Fruit fly (Drosophila melanogaster) whole organism, embryonic: ENCODE results near the gene CG7715.

Experiments used
- Ada2b ChIP-seq: fragments of 200-800 bp; sonication (Bioruptor generic); IDR thresholded peaks from 2 replicates; pipeline ENCODE4 v1.3.6; 2022; ENCODE audit warnings: missing biosample characterization, missing genetic modification characterization
- CG10543 ChIP-seq: fragments of 200-800 bp; sonication (Bioruptor generic); optimal IDR thresholded peaks from 3 replicates; lab custom pipeline; 2017; ENCODE audit warnings: missing biosample characterization, mild to moderate bottlenecking, missing genetic modification characterization, moderate library complexity
- CG11398 ChIP-seq: fragments of 200-800 bp; sonication (Bioruptor generic); optimal IDR thresholded peaks from 2 replicates; lab custom pipeline; 2016; ENCODE audit warnings: missing biosample characterization, missing genetic modification characterization
- CG1233 ChIP-seq: fragments of 200-800 bp; sonication (Bioruptor generic); optimal IDR thresholded peaks from 4 replicates; lab custom pipeline; 2018; ENCODE audit warnings: missing biosample characterization, mild to moderate bottlenecking, missing genetic modification characterization
- CG13624 ChIP-seq: fragments of 200-800 bp; sonication (Bioruptor generic); optimal IDR thresholded peaks from 2 replicates; lab custom pipeline; 2016; ENCODE audit warnings: missing biosample characterization, missing genetic modification characterization
- CG15011 ChIP-seq: fragments of 200-800 bp; sonication (Bioruptor generic); optimal IDR thresholded peaks from 3 replicates; lab custom pipeline; 2018; ENCODE audit warnings: missing biosample characterization, mild to moderate bottlenecking, missing genetic modification characterization
- CG1602 ChIP-seq: fragments of 200-800 bp; sonication (Bioruptor generic); optimal IDR thresholded peaks from 3 replicates; lab custom pipeline; 2016; ENCODE audit warnings: missing biosample characterization, missing genetic modification characterization
- CG1792 ChIP-seq: fragments of 200-800 bp; sonication (Bioruptor generic); optimal IDR thresholded peaks from 2 replicates; lab custom pipeline; 2016; ENCODE audit warnings: missing biosample characterization, missing genetic modification characterization
- CG18476 ChIP-seq: fragments of 200-800 bp; sonication (Bioruptor generic); optimal IDR thresholded peaks from 2 replicates; lab custom pipeline; 2016; ENCODE audit warnings: missing biosample characterization, mild to moderate bottlenecking, missing genetic modification characterization
- CG18599 ChIP-seq: fragments of 200-800 bp; sonication (Bioruptor generic); optimal IDR thresholded peaks from 3 replicates; lab custom pipeline; 2017; ENCODE audit warnings: missing biosample characterization, missing genetic modification characterization, mild to moderate bottlenecking, moderate library complexity, missing genetic modification reagents
- CG30020 ChIP-seq: fragments of 200-800 bp; optimal IDR thresholded peaks from 2 replicates; lab custom pipeline; 2019; ENCODE audit warnings: missing biosample characterization, mild to moderate bottlenecking, missing genetic modification characterization, moderate library complexity
- CG32767 ChIP-seq: fragments of 200-800 bp; sonication (Bioruptor generic); IDR thresholded peaks from 2 replicates; pipeline ENCODE4 v1.3.6; 2022; ENCODE audit warnings: missing biosample characterization, missing genetic modification characterization
- CG3407 ChIP-seq: fragments of 200-800 bp; sonication (Bioruptor generic); optimal IDR thresholded peaks from 2 replicates; lab custom pipeline; 2018; ENCODE audit warnings: missing biosample characterization, mild to moderate bottlenecking, missing genetic modification characterization
- CG4617 ChIP-seq: fragments of 200-800 bp; sonication (Bioruptor generic); optimal IDR thresholded peaks from 3 replicates; lab custom pipeline; 2016; ENCODE audit warnings: missing biosample characterization, missing genetic modification characterization, borderline replicate concordance
- CG4854 ChIP-seq: fragments of 200-800 bp; sonication (Bioruptor generic); optimal IDR thresholded peaks from 2 replicates; lab custom pipeline; 2016; ENCODE audit warnings: missing biosample characterization, missing genetic modification characterization, inconsistent platforms
- CG5180 ChIP-seq: fragments of 200-800 bp; sonication (Bioruptor generic); optimal IDR thresholded peaks from 3 replicates; lab custom pipeline; 2017; ENCODE audit warnings: missing biosample characterization, missing genetic modification characterization, mild to moderate bottlenecking, moderate library complexity, missing genetic modification reagents
- CG5245 ChIP-seq: fragments of 200-800 bp; sonication (Bioruptor generic); optimal IDR thresholded peaks from 3 replicates; lab custom pipeline; 2016; ENCODE audit warnings: missing biosample characterization, missing genetic modification characterization
- CG7928 ChIP-seq: fragments of 200-800 bp; sonication (Bioruptor generic); optimal IDR thresholded peaks from 2 replicates; lab custom pipeline; 2017; ENCODE audit warnings: missing biosample characterization, mild to moderate bottlenecking, missing genetic modification characterization
- Dbx ChIP-seq: fragments of 200-800 bp; sonication (Bioruptor generic); IDR thresholded peaks from 3 replicates; pipeline ENCODE4 v1.3.6; 2022; ENCODE audit warnings: missing biosample characterization, missing genetic modification characterization
- Dll ChIP-seq: fragments of 200-800 bp; sonication (Bioruptor generic); IDR thresholded peaks from 4 replicates; pipeline ENCODE4 v1.3.6; 2022; ENCODE audit warnings: missing biosample characterization, missing genetic modification characterization; ENCODE audit not compliant: partially characterized antibody
- Eip74EF ChIP-seq, 2 experiments: fragments of 200-800 bp in 1 of 2; fragments of >200 bp in 1 of 2; sonication (Bioruptor generic) in 1 of 2; optimal IDR thresholded peaks; 2 replicates each; lab custom pipeline; 2017 to 2019; ENCODE audit warnings: missing biosample characterization in 2 of 2, missing genetic modification characterization in 2 of 2, mild to moderate bottlenecking in 1 of 2, moderate library complexity in 1 of 2
- Ets97D ChIP-seq: fragments of 200-800 bp; sonication (Bioruptor generic); optimal IDR thresholded peaks from 3 replicates; lab custom pipeline; 2016; ENCODE audit warnings: missing biosample characterization, missing genetic modification characterization
- H15 ChIP-seq: fragments of 200-800 bp; sonication (Bioruptor generic); IDR thresholded peaks from 3 replicates; pipeline ENCODE4 v1.3.6; 2022; ENCODE audit warnings: missing biosample characterization, missing genetic modification characterization
- HLH3B ChIP-seq: fragments of 200-800 bp; sonication (Bioruptor generic); IDR thresholded peaks from 2 replicates; pipeline ENCODE4 v1.3.6; 2022; ENCODE audit warnings: missing biosample characterization, missing genetic modification characterization
- Med ChIP-seq: fragments of 200-800 bp; sonication (Bioruptor generic); peaks from one replicate; lab custom pipeline; 2016; ENCODE audit warnings: missing biosample characterization, missing genetic modification characterization, mild to moderate bottlenecking, inconsistent platforms, moderate library complexity
- YL-1 ChIP-seq: fragments of 200-800 bp; sonication (Bioruptor generic); optimal IDR thresholded peaks from 3 replicates; lab custom pipeline; 2017; ENCODE audit warnings: missing biosample characterization, mild to moderate bottlenecking, missing genetic modification characterization
- ara ChIP-seq: fragments of 200-800 bp; sonication (Bioruptor generic); IDR thresholded peaks from 2 replicates; pipeline ENCODE4 v1.3.6; 2022; ENCODE audit warnings: missing biosample characterization, missing genetic modification characterization
- bbx ChIP-seq: fragments of 200-800 bp; sonication (Bioruptor generic); IDR thresholded peaks from 2 replicates; pipeline ENCODE4 v1.3.6; 2022; ENCODE audit warnings: missing biosample characterization, missing genetic modification characterization; ENCODE audit not compliant: partially characterized antibody
- corto ChIP-seq: fragments of 200-800 bp; sonication (Bioruptor generic); optimal IDR thresholded peaks from 2 replicates; lab custom pipeline; 2016; ENCODE audit warnings: missing biosample characterization, mild to moderate bottlenecking, missing genetic modification characterization, moderate library complexity
- eyg ChIP-seq: fragments of 200-800 bp; sonication (Bioruptor generic); optimal IDR thresholded peaks from 3 replicates; lab custom pipeline; 2016; ENCODE audit warnings: missing biosample characterization, missing genetic modification characterization
- fd96Cb ChIP-seq: fragments of 200-800 bp; sonication (Bioruptor generic); optimal IDR thresholded peaks from 2 replicates; lab custom pipeline; 2018; ENCODE audit warnings: missing biosample characterization, mild to moderate bottlenecking, missing genetic modification characterization, moderate library complexity
- gem ChIP-seq: fragments of 200-800 bp; sonication (Bioruptor generic); optimal IDR thresholded peaks from 2 replicates; lab custom pipeline; 2019; ENCODE audit warnings: missing biosample characterization, mild to moderate bottlenecking, missing genetic modification characterization, moderate library complexity
- her ChIP-seq: fragments of 200-800 bp; sonication (Bioruptor generic); optimal IDR thresholded peaks from 2 replicates; lab custom pipeline; 2016; ENCODE audit warnings: missing biosample characterization, missing genetic modification characterization
- hkb ChIP-seq, 2 experiments: fragments of 200-800 bp in 1 of 2; fragments of >200 bp in 1 of 2; sonication (Bioruptor generic) in 1 of 2; IDR thresholded peaks in 1 of 2; optimal IDR thresholded peaks in 1 of 2; 2 replicates each; pipeline versions ENCODE4 v1.3.6 to Lab custom; 2017 to 2022; ENCODE audit warnings: missing biosample characterization in 1 of 2, missing genetic modification characterization in 1 of 2
- jing ChIP-seq: fragments of 200-800 bp; sonication (Bioruptor generic); optimal IDR thresholded peaks from 2 replicates; lab custom pipeline; 2018; ENCODE audit warnings: missing biosample characterization, mild to moderate bottlenecking, missing genetic modification characterization
- lbe ChIP-seq: fragments of 200-800 bp; sonication (Bioruptor generic); optimal IDR thresholded peaks from 2 replicates; lab custom pipeline; 2016; ENCODE audit warnings: missing biosample characterization, mild to moderate bottlenecking, missing genetic modification characterization
- lov ChIP-seq, 2 experiments: fragments of 200-800 bp in 1 of 2; fragments of >200 bp in 1 of 2; sonication (Bioruptor generic) in 1 of 2; IDR thresholded peaks in 1 of 2; optimal IDR thresholded peaks in 1 of 2; 2 replicates in 1 of 2; 3 replicates in 1 of 2; pipeline versions ENCODE4 v1.3.6 to Lab custom; 2017 to 2022; ENCODE audit warnings: missing biosample characterization in 1 of 2, missing genetic modification characterization in 1 of 2
- mam ChIP-seq: fragments of 200-800 bp; sonication (Bioruptor generic); optimal IDR thresholded peaks from 3 replicates; lab custom pipeline; 2016; ENCODE audit warnings: missing biosample characterization, missing genetic modification characterization
- mirr ChIP-seq: fragments of 200-800 bp; sonication (Bioruptor generic); optimal IDR thresholded peaks from 3 replicates; lab custom pipeline; 2018; ENCODE audit warnings: missing biosample characterization, mild to moderate bottlenecking, missing genetic modification characterization
- oc ChIP-seq: fragments of 200-800 bp; sonication (Bioruptor generic); optimal IDR thresholded peaks from 2 replicates; lab custom pipeline; 2018; ENCODE audit warnings: missing biosample characterization, mild to moderate bottlenecking, missing genetic modification characterization, moderate library complexity
- pnt ChIP-seq: fragments of 200-800 bp; sonication (Bioruptor generic); optimal IDR thresholded peaks from 3 replicates; lab custom pipeline; 2016; ENCODE audit warnings: missing biosample characterization, missing genetic modification characterization
- rib ChIP-seq: fragments of 200-800 bp; sonication (Bioruptor generic); IDR thresholded peaks from 2 replicates; pipeline ENCODE4 v1.3.6; 2022; ENCODE audit warnings: missing biosample characterization, missing genetic modification characterization
- sens-2 ChIP-seq: fragments of 200-800 bp; sonication (Bioruptor generic); IDR thresholded peaks from 2 replicates; pipeline ENCODE4 v1.3.6; 2022; ENCODE audit warnings: missing biosample characterization, missing genetic modification characterization
- sqz ChIP-seq: fragments of 200-800 bp; sonication (Bioruptor generic); optimal IDR thresholded peaks from 3 replicates; lab custom pipeline; 2018; ENCODE audit warnings: missing biosample characterization, mild to moderate bottlenecking, missing genetic modification characterization
- ssp ChIP-seq: fragments of 200-800 bp; sonication (Bioruptor generic); IDR thresholded peaks from 2 replicates; pipeline ENCODE4 v1.3.6; 2022; ENCODE audit warnings: missing biosample characterization, missing genetic modification characterization
- sug ChIP-seq: fragments of 200-800 bp; optimal IDR thresholded peaks from 2 replicates; lab custom pipeline; 2019; ENCODE audit warnings: missing biosample characterization, mild to moderate bottlenecking, missing genetic modification characterization, moderate library complexity
- vfl ChIP-seq: fragments of 200-800 bp; sonication (Bioruptor generic); optimal IDR thresholded peaks from 2 replicates; lab custom pipeline; 2016; ENCODE audit warnings: missing biosample characterization, missing genetic modification characterization

CG7715 gene

DNA sequence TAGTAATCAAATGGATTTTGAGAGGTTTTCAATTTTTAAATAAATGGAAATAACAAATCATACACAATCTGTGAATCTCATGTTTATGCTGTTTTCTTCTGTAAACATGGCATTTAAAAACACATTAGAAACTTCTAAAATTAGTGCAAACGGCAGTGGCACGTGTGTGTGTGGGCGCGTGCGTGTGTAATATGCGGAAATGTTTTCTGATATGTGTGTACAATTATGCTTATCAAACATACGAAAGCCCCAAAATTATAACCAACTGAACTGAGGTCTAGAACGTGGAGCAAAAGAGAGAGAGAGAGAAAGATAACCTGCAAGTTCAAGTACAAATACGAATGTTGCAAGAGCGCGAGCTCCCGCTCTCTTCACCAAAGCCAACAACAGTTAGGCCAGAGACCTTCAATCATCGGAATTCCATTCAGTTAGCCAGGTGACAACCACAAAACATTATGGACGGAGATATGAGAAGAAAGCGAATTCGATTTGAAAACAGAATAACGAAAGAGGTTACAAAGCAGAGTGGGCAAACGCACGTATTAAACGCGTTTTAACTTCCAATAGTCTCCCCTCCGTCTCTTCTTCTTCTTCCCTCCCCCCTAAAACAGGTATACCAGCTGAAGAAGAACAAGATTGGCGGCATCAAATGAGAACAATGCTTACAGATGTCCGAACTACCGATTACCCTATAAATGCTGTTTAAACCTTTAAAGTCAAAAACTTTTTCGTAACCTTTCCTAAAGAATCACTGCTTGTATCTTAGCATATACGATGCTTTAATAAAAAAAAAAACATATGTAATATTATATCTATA is 13.0 kb upstream of the CG7715 start (continued):
- TF ChIP-seq YL-1 (GFP tag; lab: Kevin White, UChicago), result peak; percentile 67
- peak; percentile 76 for TF ChIP-seq CG30020
- TF ChIP-seq CG1602 (GFP tag; lab: Kevin White, UChicago), result peak; percentile 94
- TF ChIP-seq CG18599 (GFP tag; lab: Kevin White, UChicago), result peak; percentile 98
- TF ChIP-seq CG5245 (GFP tag; lab: Kevin White, UChicago), result peak; percentile 94
- TF ChIP-seq CG1792 (GFP tag; lab: Kevin White, UChicago), result peak; percentile 84
- TF ChIP-seq rib (GFP tag; lab: Robert Waterston, UW), result peak; percentile 97
- TF ChIP-seq mam, result peak; percentile 89
- peak; percentile 85 for TF ChIP-seq vfl
- TF ChIP-seq H15, result peak; percentile 97
- peak; percentile 94 for TF ChIP-seq CG15011 (GFP tag; lab: Kevin White, UChicago)
- peak; percentile 14 for TF ChIP-seq eyg
- peak; percentile 97 for TF ChIP-seq Med (GFP tag; lab: Kevin White, UChicago)
- peak; percentile 94 for TF ChIP-seq CG32767 (GFP tag; lab: Robert Waterston, UW)
- TF ChIP-seq her (GFP tag; lab: Kevin White, UChicago), result peak; percentile 73
- TF ChIP-seq sug, result peak; percentile 90
- peak; percentile 97 for TF ChIP-seq lbe (GFP tag; lab: Kevin White, UChicago)
- peak; percentile 88 for TF ChIP-seq CG3407 (GFP tag; lab: Kevin White, UChicago)
- TF ChIP-seq fd96Cb (tag; lab: Kevin White, UChicago), result peak; percentile 97
- peak; percentile 67 for TF ChIP-seq mirr (GFP tag; lab: Kevin White, UChicago)
- TF ChIP-seq CG11398 (GFP tag; lab: Kevin White, UChicago), result peak; percentile 43
- peak; percentile 98 for TF ChIP-seq Dbx (GFP tag; lab: Robert Waterston, UW)
- TF ChIP-seq CG4854 (GFP tag; lab: Kevin White, UChicago), result peak; percentile 91
- TF ChIP-seq bbx, result 0 out of 2 replicates have a peak, but pooled peaks have one; percentile 21
- peak; percentile 92 for TF ChIP-seq corto (GFP tag; lab: Kevin White, UChicago)
- TF ChIP-seq pnt (GFP tag; lab: Kevin White, UChicago), result peak; percentile 84
- TF ChIP-seq Dll (GFP tag; lab: Robert Waterston, UW), result no peak
- TF ChIP-seq HLH3B (GFP tag; lab: Robert Waterston, UW), result peak; percentile 97
- peak; percentile 90 for TF ChIP-seq sens-2 (GFP tag; lab: Robert Waterston, UW)
- TF ChIP-seq Eip74EF (GFP tag; optimal IDR thresholded peaks at IDR 0.05; lab: Kevin White, UChicago), result peak in 1 of 2 experiments; percentile 80
- TF ChIP-seq gem (tag; lab: Kevin White, UChicago), result peak; percentile 98
- TF ChIP-seq Ada2b (GFP tag; lab: Robert Waterston, UW), result peak; percentile 97
- no peak for TF ChIP-seq hkb (optimal IDR thresholded peaks at IDR 0.05; lab: Kevin White, UChicago)
- TF ChIP-seq hkb (GFP tag; IDR thresholded peaks at IDR 0.05; lab: Robert Waterston, UW), result peak; percentile 97
- no peak for TF ChIP-seq lov (optimal IDR thresholded peaks at IDR 0.05; lab: Kevin White, UChicago)
- peak; percentile 93 for TF ChIP-seq lov (GFP tag; IDR thresholded peaks at IDR 0.05; lab: Robert Waterston, UW)
- TF ChIP-seq CG5180 (GFP tag; lab: Kevin White, UChicago), result peak; percentile 87
- peak; percentile 94 for TF ChIP-seq ara (GFP tag; lab: Robert Waterston, UW)
- TF ChIP-seq Ets97D (GFP tag; lab: Kevin White, UChicago), result peak; percentile 51
- peak; percentile 78 for TF ChIP-seq CG13624 (GFP tag; lab: Kevin White, UChicago)
- TF ChIP-seq CG18476 (GFP tag; lab: Kevin White, UChicago), result peak; percentile 96
- TF ChIP-seq CG1233 (GFP tag; lab: Kevin White, UChicago), result peak; percentile 97
- TF ChIP-seq CG7928 (GFP tag; lab: Kevin White, UChicago), result peak; percentile 79
- peak; percentile 87 for TF ChIP-seq CG10543
- peak; percentile 90 for TF ChIP-seq jing (GFP tag; lab: Kevin White, UChicago)
- TF ChIP-seq oc (tag; lab: Kevin White, UChicago), result peak; percentile 97
- peak; percentile 94 for TF ChIP-seq sqz (GFP tag; lab: Kevin White, UChicago)
- TF ChIP-seq CG4617 (GFP tag; lab: Kevin White, UChicago), result peak; percentile 78
- TF ChIP-seq ssp (GFP tag; lab: Robert Waterston, UW), result peak; percentile 90
